Worm (Caenorhabditis elegans) whole organism, late embryonic: ENCODE data around the gene let-92.

Experiments
- C08G9.2 ChIP-seq: sonication (generic microtip); optimal IDR thresholded peaks from 2 replicates; lab custom pipeline; 2016; ENCODE audit warnings: mild to moderate bottlenecking, missing genetic modification characterization, moderate library complexity, missing compliant biosample characterization
- K02D7.2 ChIP-seq: sonication (generic microtip); optimal IDR thresholded peaks from 2 replicates; lab custom pipeline; 2017; ENCODE audit warnings: mild to moderate bottlenecking, missing genetic modification characterization, missing compliant biosample characterization
- ama-1 ChIP-seq: fragments of 150-350 bp; optimal IDR thresholded peaks from 2 replicates; lab custom pipeline; 2014
- ceh-14 ChIP-seq: sonication (generic microtip); optimal IDR thresholded peaks from 2 replicates; lab custom pipeline; 2016; ENCODE audit warnings: missing genotype, missing genetic modification characterization, missing compliant biosample characterization
- ceh-19 ChIP-seq: fragments of 200-800 bp; sonication (Bioruptor generic); optimal IDR thresholded peaks from 2 replicates; lab custom pipeline; 2018; ENCODE audit warnings: mild to moderate bottlenecking, missing genetic modification characterization, missing compliant biosample characterization
- ceh-2 ChIP-seq: sonication (generic microtip); optimal IDR thresholded peaks from 2 replicates; lab custom pipeline; 2016; ENCODE audit warnings: missing genotype, missing genetic modification characterization, missing compliant biosample characterization
- ceh-22 ChIP-seq: sonication (generic microtip); optimal IDR thresholded peaks from 2 replicates; lab custom pipeline; 2017; ENCODE audit warnings: missing biosample characterization, missing genetic modification characterization
- ceh-31 ChIP-seq: sonication (generic microtip); optimal IDR thresholded peaks from 2 replicates; lab custom pipeline; 2016; ENCODE audit warnings: missing genetic modification characterization, missing compliant biosample characterization
- ceh-34 ChIP-seq: sonication (generic microtip); optimal IDR thresholded peaks from 2 replicates; lab custom pipeline; 2016; ENCODE audit warnings: mild to moderate bottlenecking, missing genetic modification characterization, missing compliant biosample characterization
- ceh-48 ChIP-seq: sonication (generic microtip); optimal IDR thresholded peaks from 2 replicates; lab custom pipeline; 2016; ENCODE audit warnings: missing genetic modification characterization, inconsistent platforms, missing compliant biosample characterization
- ceh-9 ChIP-seq: sonication (generic microtip); optimal IDR thresholded peaks from 2 replicates; lab custom pipeline; 2016; ENCODE audit warnings: mild to moderate bottlenecking, missing genetic modification characterization, inconsistent platforms, missing compliant biosample characterization
- che-1 ChIP-seq: sonication (generic microtip); optimal IDR thresholded peaks from 2 replicates; lab custom pipeline; 2016; ENCODE audit warnings: mild to moderate bottlenecking, missing genetic modification characterization, missing compliant biosample characterization
- elt-2 ChIP-seq: sonication (generic microtip); optimal IDR thresholded peaks from 2 replicates; lab custom pipeline; 2016; ENCODE audit warnings: missing genetic modification reagents, missing genetic modification characterization, missing compliant biosample characterization
- elt-4 ChIP-seq: sonication (generic microtip); optimal IDR thresholded peaks from 2 replicates; lab custom pipeline; 2016; ENCODE audit warnings: missing genetic modification characterization, missing compliant biosample characterization
- ets-4 ChIP-seq: sonication (generic microtip); optimal IDR thresholded peaks from 2 replicates; lab custom pipeline; 2016; ENCODE audit warnings: missing genetic modification characterization, missing compliant biosample characterization
- eyg-1 ChIP-seq: sonication (generic microtip); optimal IDR thresholded peaks from 2 replicates; lab custom pipeline; 2016; ENCODE audit warnings: missing genotype, missing genetic modification characterization, missing compliant biosample characterization
- fax-1 ChIP-seq: sonication (generic microtip); optimal IDR thresholded peaks from 2 replicates; lab custom pipeline; 2016; ENCODE audit warnings: missing genotype, missing genetic modification characterization, missing compliant biosample characterization
- gmeb-2 ChIP-seq: sonication (generic microtip); optimal IDR thresholded peaks from 2 replicates; lab custom pipeline; 2016; ENCODE audit warnings: missing genetic modification characterization, inconsistent platforms, missing compliant biosample characterization
- hlh-15 ChIP-seq: sonication (generic microtip); optimal IDR thresholded peaks from 2 replicates; lab custom pipeline; 2016; ENCODE audit warnings: missing genetic modification characterization, missing compliant biosample characterization
- hlh-6 ChIP-seq: sonication (generic microtip); optimal IDR thresholded peaks from 2 replicates; lab custom pipeline; 2016; ENCODE audit warnings: missing genotype, missing genetic modification characterization, missing compliant biosample characterization
- hlh-8 ChIP-seq: sonication (generic microtip); optimal IDR thresholded peaks from 2 replicates; lab custom pipeline; 2016; ENCODE audit warnings: missing genotype, missing genetic modification characterization, missing compliant biosample characterization
- lim-6 ChIP-seq: sonication (generic microtip); optimal IDR thresholded peaks from 2 replicates; lab custom pipeline; 2016; ENCODE audit warnings: missing genetic modification characterization, missing compliant biosample characterization
- lin-11 ChIP-seq: fragments of 200-800 bp; sonication (Bioruptor generic); optimal IDR thresholded peaks from 2 replicates; lab custom pipeline; 2018; ENCODE audit warnings: mild to moderate bottlenecking, missing genetic modification characterization, missing compliant biosample characterization
- nfya-1 ChIP-seq: sonication (generic microtip); optimal IDR thresholded peaks from 2 replicates; lab custom pipeline; 2017; ENCODE audit warnings: missing genetic modification characterization, mild to moderate bottlenecking, missing compliant biosample characterization, antibody characterized with exemption, moderate library complexity
- pag-3 ChIP-seq: sonication (generic microtip); optimal IDR thresholded peaks from 2 replicates; lab custom pipeline; 2016; ENCODE audit warnings: missing compliant biosample characterization, missing genetic modification characterization, borderline replicate concordance
- pat-9 ChIP-seq: fragments of 200-800 bp; sonication (Bioruptor generic); optimal IDR thresholded peaks from 2 replicates; lab custom pipeline; 2018; ENCODE audit warnings: mild to moderate bottlenecking, missing genetic modification characterization, moderate library complexity, missing compliant biosample characterization
- pqm-1 ChIP-seq: sonication (generic microtip); optimal IDR thresholded peaks from 2 replicates; lab custom pipeline; 2016; ENCODE audit warnings: missing genetic modification characterization, missing compliant biosample characterization
- pros-1 ChIP-seq: fragments of 150-350 bp; optimal IDR thresholded peaks from 2 replicates; lab custom pipeline; 2014; ENCODE audit warnings: missing biosample characterization, missing genetic modification reagents, missing genetic modification characterization
- ref-2 ChIP-seq: sonication (generic microtip); optimal IDR thresholded peaks from 2 replicates; lab custom pipeline; 2016; ENCODE audit warnings: missing genetic modification characterization, missing compliant biosample characterization
- rnt-1 ChIP-seq: sonication (generic microtip); optimal IDR thresholded peaks from 2 replicates; lab custom pipeline; 2016; ENCODE audit warnings: missing genetic modification characterization, missing compliant biosample characterization
- sdc-2 ChIP-seq: sonication (generic microtip); optimal IDR thresholded peaks from 2 replicates; lab custom pipeline; 2016; ENCODE audit warnings: missing genotype, missing genetic modification characterization, missing compliant biosample characterization
- sox-4 ChIP-seq: sonication (generic microtip); optimal IDR thresholded peaks from 2 replicates; lab custom pipeline; 2017; ENCODE audit warnings: mild to moderate bottlenecking, missing genetic modification characterization, inconsistent platforms, missing compliant biosample characterization
- tbx-2 ChIP-seq: sonication (generic microtip); optimal IDR thresholded peaks from 2 replicates; lab custom pipeline; 2016; ENCODE audit warnings: missing genetic modification characterization, missing compliant biosample characterization
- ttx-3 ChIP-seq: sonication (generic microtip); optimal IDR thresholded peaks from 2 replicates; lab custom pipeline; 2016; ENCODE audit warnings: missing genetic modification reagents, missing genetic modification characterization, missing compliant biosample characterization
- unc-42 ChIP-seq: sonication (generic microtip); optimal IDR thresholded peaks from 2 replicates; lab custom pipeline; 2016; ENCODE audit warnings: missing genotype, missing genetic modification characterization, missing compliant biosample characterization
- unc-86 ChIP-seq: sonication (generic microtip); optimal IDR thresholded peaks from 2 replicates; lab custom pipeline; 2016; ENCODE audit warnings: missing genetic modification characterization, missing compliant biosample characterization
- zip-5 ChIP-seq: sonication (generic microtip); optimal IDR thresholded peaks from 2 replicates; lab custom pipeline; 2016; ENCODE audit warnings: missing genetic modification characterization, missing compliant biosample characterization
- ztf-16 ChIP-seq: sonication (generic microtip); optimal IDR thresholded peaks from 2 replicates; lab custom pipeline; 2017; ENCODE audit warnings: missing genetic modification characterization, missing compliant biosample characterization

Gene let-92

ce11 chrIV:11871083-11871482, 12.8 kb downstream of the let-92 start (continued):
- TF ChIP-seq rnt-1 (tag; lab: Kevin White, UChicago), result no peak
- TF ChIP-seq hlh-15 (tag; lab: Kevin White, UChicago), result no peak
- no peak for TF ChIP-seq pat-9 (tag; lab: Kevin White, UChicago)
- TF ChIP-seq pag-3, result no peak
- no peak for TF ChIP-seq ets-4
- no peak for TF ChIP-seq ceh-14 (tag; lab: Kevin White, UChicago)
- peak; percentile 1 for TF ChIP-seq elt-4
- TF ChIP-seq ama-1 (lab: Kevin White, UChicago), result no peak
- no peak for TF ChIP-seq eyg-1 (tag; lab: Kevin White, UChicago)
- TF ChIP-seq zip-5 (tag; lab: Kevin White, UChicago), result no peak
- no peak for TF ChIP-seq elt-2
- TF ChIP-seq pros-1 (tag; lab: Kevin White, UChicago), result peak; percentile 65
- TF ChIP-seq sox-4 (tag; lab: Kevin White, UChicago), result peak; percentile 26
- TF ChIP-seq ceh-34, result peak; percentile 48

ce11 chrIV:11871898-11872297, 13.7 kb downstream of the let-92 start:
- TF ChIP-seq ceh-14 (tag; lab: Kevin White, UChicago) (peak; percentile 64), unc-86 (tag; lab: Kevin White, UChicago) (no peak), ets-4 (no peak), pqm-1 (tag; lab: Kevin White, UChicago) (no peak), lim-6 (tag; lab: Kevin White, UChicago) (peak; percentile 45), ttx-3 (tag; lab: Kevin White, UChicago) (peak; percentile 41), K02D7.2 (tag; lab: Kevin White, UChicago) (no peak), nfya-1 (tag; lab: Kevin White, UChicago) (peak; percentile 16), unc-42 (tag; lab: Kevin White, UChicago) (peak; percentile 66), ceh-9 (tag; lab: Kevin White, UChicago) (peak; percentile 27), ztf-16 (no peak), ref-2 (no peak), ceh-48 (no peak), ceh-31 (peak; percentile 18)

DNA sequence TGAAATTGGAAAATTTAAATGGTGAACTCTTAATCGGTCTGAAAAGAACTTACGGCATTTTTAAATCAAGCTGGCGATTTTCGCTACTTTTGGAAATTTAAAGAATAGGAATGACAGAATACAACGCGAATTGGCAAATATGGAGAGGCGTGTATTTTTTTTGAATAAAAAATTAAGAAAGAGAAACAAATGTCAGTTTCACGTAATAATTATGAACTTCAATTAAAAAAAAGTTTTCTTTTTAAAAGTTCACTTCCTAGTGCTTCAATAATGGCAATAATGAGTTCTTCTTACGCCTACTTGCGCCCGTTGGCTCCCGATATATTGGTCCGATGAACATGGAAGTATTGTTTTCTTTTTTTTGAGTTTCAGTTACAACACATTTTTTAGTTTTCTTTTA, 19.4 kb downstream of the let-92 start, which contains the start of gene pph-2:
TSS of gene pph-2 (minus strand) at position 101 of the 400 bp plus-strand sequence.
- no peak for TF ChIP-seq elt-4

DNA sequence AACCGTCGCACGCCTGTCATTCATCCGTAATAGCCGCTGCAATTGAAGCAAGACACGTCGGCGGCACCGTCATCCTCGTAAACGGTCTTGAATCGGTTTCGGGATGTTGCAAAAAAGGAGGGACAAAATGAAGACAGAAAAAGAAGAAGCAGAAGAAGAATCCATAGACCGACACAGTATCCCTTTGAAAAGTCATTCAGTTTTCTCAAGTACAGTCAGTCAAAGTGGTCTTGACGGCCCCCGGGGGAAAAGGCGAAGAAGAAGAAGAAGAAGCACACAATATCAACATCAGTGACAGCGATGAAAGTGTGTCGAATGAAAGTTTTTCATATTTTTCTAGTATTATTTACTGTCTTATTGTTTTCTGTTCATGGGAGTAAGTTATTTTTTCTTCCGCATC, 20.0 kb downstream of the let-92 start, which contains the start of gene cutl-27:
TSS of gene cutl-27 (plus strand) at position 301 of the 400 bp plus-strand sequence.
- TF ChIP-seq ceh-22, result no peak
- no peak for TF ChIP-seq fax-1
- TF ChIP-seq sdc-2 (tag; lab: Kevin White, UChicago), result no peak
- no peak for TF ChIP-seq hlh-8 (tag; lab: Kevin White, UChicago)
- no peak for TF ChIP-seq che-1 (tag; lab: Kevin White, UChicago)
- TF ChIP-seq ets-4, result no peak
- no peak for TF ChIP-seq hlh-6 (tag; lab: Kevin White, UChicago)
- no peak for TF ChIP-seq ceh-19
- no peak for TF ChIP-seq hlh-15 (tag; lab: Kevin White, UChicago)
- TF ChIP-seq ceh-48, result no peak
- no peak for TF ChIP-seq ceh-2 (tag; lab: Kevin White, UChicago)
- TF ChIP-seq gmeb-2, result no peak
- no peak for TF ChIP-seq lin-11
- no peak for TF ChIP-seq zip-5 (tag; lab: Kevin White, UChicago)
- no peak for TF ChIP-seq C08G9.2 (tag; lab: Kevin White, UChicago)
- TF ChIP-seq rnt-1 (tag; lab: Kevin White, UChicago), result no peak
- TF ChIP-seq unc-86 (tag; lab: Kevin White, UChicago), result no peak
- TF ChIP-seq elt-4, result no peak
- TF ChIP-seq tbx-2, result no peak
